Fruit fly (Drosophila melanogaster) whole organism, embryonic: ENCODE data around the gene eIF3h.

ENCODE experiments used
- Abd-B ChIP-seq: fragments of 200-800 bp; sonication (Bioruptor generic); optimal IDR thresholded peaks from 2 replicates; lab custom pipeline; 2018; ENCODE audit warnings: missing biosample characterization, mild to moderate bottlenecking, missing genetic modification characterization, moderate library complexity
- Aef1 ChIP-seq: fragments of 200-800 bp; sonication (Bioruptor generic); IDR thresholded peaks from 3 replicates; pipeline ENCODE4 v1.3.6; 2022; ENCODE audit warnings: missing biosample characterization, missing genetic modification characterization
- Bteb2 ChIP-seq: fragments of 200-800 bp; sonication (Bioruptor generic); optimal IDR thresholded peaks from 2 replicates; lab custom pipeline; 2016; ENCODE audit warnings: missing biosample characterization, missing genetic modification characterization
- CG10267 ChIP-seq: fragments of 200-800 bp; sonication (Bioruptor generic); optimal IDR thresholded peaks from 2 replicates; lab custom pipeline; 2018; ENCODE audit warnings: missing biosample characterization, mild to moderate bottlenecking, missing genetic modification characterization, moderate library complexity
- CG12942 ChIP-seq: fragments of 200-800 bp; sonication (Bioruptor generic); optimal IDR thresholded peaks from 3 replicates; lab custom pipeline; 2016; ENCODE audit warnings: missing biosample characterization, missing genetic modification characterization
- CG13775 ChIP-seq: fragments of 200-800 bp; sonication (Bioruptor generic); optimal IDR thresholded peaks from 3 replicates; lab custom pipeline; 2017; ENCODE audit warnings: missing biosample characterization, mild to moderate bottlenecking, missing genetic modification characterization
- CG17328 ChIP-seq: fragments of 200-800 bp; sonication (Bioruptor generic); IDR thresholded peaks from 2 replicates; pipeline ENCODE4 v1.3.6; 2022; ENCODE audit warnings: missing biosample characterization, missing genetic modification characterization
- CG18619 ChIP-seq: fragments of 200-800 bp; sonication (Bioruptor generic); optimal IDR thresholded peaks from 3 replicates; lab custom pipeline; 2017; ENCODE audit warnings: missing biosample characterization, mild to moderate bottlenecking, missing genetic modification characterization
- CG2202 ChIP-seq: fragments of 200-800 bp; sonication (Bioruptor generic); optimal IDR thresholded peaks from 2 replicates; lab custom pipeline; 2018; ENCODE audit warnings: missing biosample characterization, mild to moderate bottlenecking, missing genetic modification characterization
- CG31441 ChIP-seq: fragments of 200-800 bp; sonication (Bioruptor generic); IDR thresholded peaks from 2 replicates; pipeline ENCODE4 v1.3.6; 2022; ENCODE audit warnings: missing biosample characterization, missing genetic modification characterization
- CG3281 ChIP-seq: fragments of 200-800 bp; sonication (Bioruptor generic); optimal IDR thresholded peaks from 3 replicates; lab custom pipeline; 2017; ENCODE audit warnings: missing biosample characterization, mild to moderate bottlenecking, missing genetic modification characterization
- CG34422 ChIP-seq: fragments of 200-800 bp; sonication (Bioruptor generic); IDR thresholded peaks from 3 replicates; pipeline ENCODE4 v1.3.6; 2022; ENCODE audit warnings: missing biosample characterization, missing genetic modification characterization
- CG43689 ChIP-seq: fragments of 200-800 bp; sonication (Bioruptor generic); IDR thresholded peaks from 2 replicates; pipeline ENCODE4 v1.3.6; 2022; ENCODE audit warnings: missing biosample characterization, missing genetic modification characterization
- CG4424 ChIP-seq: fragments of 200-800 bp; sonication (Bioruptor generic); optimal IDR thresholded peaks from 3 replicates; lab custom pipeline; 2016; ENCODE audit warnings: missing biosample characterization, missing genetic modification characterization
- CG4730 ChIP-seq: fragments of 200-800 bp; sonication (Bioruptor generic); IDR thresholded peaks from 2 replicates; pipeline ENCODE4 v1.3.6; 2022; ENCODE audit warnings: missing biosample characterization, missing genetic modification characterization
- CG7839 ChIP-seq: fragments of 200-800 bp; sonication (Bioruptor generic); optimal IDR thresholded peaks from 3 replicates; lab custom pipeline; 2018; ENCODE audit warnings: missing biosample characterization, mild to moderate bottlenecking, missing genetic modification characterization, moderate library complexity
- CG9727 ChIP-seq: fragments of 200-800 bp; sonication (Bioruptor generic); optimal IDR thresholded peaks from 3 replicates; lab custom pipeline; 2017; ENCODE audit warnings: missing biosample characterization, mild to moderate bottlenecking, missing genetic modification characterization
- Ets97D ChIP-seq: fragments of 200-800 bp; sonication (Bioruptor generic); optimal IDR thresholded peaks from 3 replicates; lab custom pipeline; 2016; ENCODE audit warnings: missing biosample characterization, missing genetic modification characterization
- H2.0 ChIP-seq: fragments of 200-800 bp; sonication (Bioruptor generic); IDR thresholded peaks from 2 replicates; pipeline ENCODE4 v1.3.6; 2022; ENCODE audit warnings: missing biosample characterization, missing genetic modification characterization
- Hand ChIP-seq: fragments of 200-800 bp; sonication (Bioruptor generic); optimal IDR thresholded peaks from 2 replicates; lab custom pipeline; 2017; ENCODE audit warnings: mild to moderate bottlenecking, missing biosample characterization, missing genetic modification reagents, missing genetic modification characterization
- HmgD ChIP-seq: fragments of 200-800 bp; sonication (Bioruptor generic); optimal IDR thresholded peaks from 3 replicates; lab custom pipeline; 2016; ENCODE audit warnings: missing biosample characterization, missing genetic modification characterization
- Hr51 ChIP-seq, 2 experiments: fragments of 200-800 bp; sonication (Bioruptor generic); optimal IDR thresholded peaks; 2 replicates in 1 of 2; 3 replicates in 1 of 2; lab custom pipeline; 2016 to 2018; ENCODE audit warnings: missing biosample characterization in 2 of 2, missing genetic modification characterization in 2 of 2, mild to moderate bottlenecking in 1 of 2, moderate library complexity in 1 of 2
- Lim3 ChIP-seq: fragments of 200-800 bp; sonication (Bioruptor generic); IDR thresholded peaks from 2 replicates; pipeline ENCODE4 v1.3.6; 2022; ENCODE audit warnings: missing biosample characterization, missing genetic modification characterization
- NC2β ChIP-seq: fragments of 200-800 bp; sonication (Bioruptor generic); optimal IDR thresholded peaks from 2 replicates; lab custom pipeline; 2016; ENCODE audit warnings: missing biosample characterization, missing genetic modification characterization
- Oaz ChIP-seq: fragments of 200-800 bp; sonication (Bioruptor generic); IDR thresholded peaks from 2 replicates; pipeline ENCODE4 v1.3.6; 2022; ENCODE audit warnings: missing biosample characterization, missing genetic modification characterization
- Rfx ChIP-seq: fragments of 200-800 bp; sonication (Bioruptor generic); IDR thresholded peaks from 2 replicates; pipeline ENCODE4 v1.3.6; 2022; ENCODE audit warnings: missing biosample characterization, missing genetic modification characterization
- Six4 ChIP-seq: fragments of 200-800 bp; sonication (Bioruptor generic); optimal IDR thresholded peaks from 2 replicates; lab custom pipeline; 2016; ENCODE audit warnings: missing biosample characterization, missing genetic modification characterization
- Stat92E ChIP-seq, 3 experiments: fragments of >200 bp in 2 of 3; fragments of 200-800 bp in 1 of 3; sonication (Bioruptor generic) in 1 of 3; optimal IDR thresholded peaks; 2 replicates each; lab custom pipeline; 2017 to 2019; ENCODE audit warnings: missing biosample characterization in 3 of 3, missing genetic modification characterization in 3 of 3, mild to moderate bottlenecking in 1 of 3, moderate library complexity in 1 of 3
- TFAM ChIP-seq: fragments of 200-800 bp; sonication (Bioruptor generic); optimal IDR thresholded peaks from 2 replicates; lab custom pipeline; 2017; ENCODE audit warnings: missing biosample characterization, missing genetic modification characterization, inconsistent platforms
- Xbp1 ChIP-seq: fragments of 200-800 bp; sonication (Bioruptor generic); optimal IDR thresholded peaks from 3 replicates; lab custom pipeline; 2016; ENCODE audit warnings: missing biosample characterization, mild to moderate bottlenecking, missing genetic modification characterization
- az2 ChIP-seq: fragments of 200-800 bp; sonication (Bioruptor generic); optimal IDR thresholded peaks from 3 replicates; lab custom pipeline; 2016; ENCODE audit warnings: missing biosample characterization, missing genetic modification characterization
- cato ChIP-seq: fragments of 200-800 bp; sonication (Bioruptor generic); optimal IDR thresholded peaks from 2 replicates; lab custom pipeline; 2016; ENCODE audit warnings: missing biosample characterization, missing genetic modification characterization, borderline replicate concordance
- cg ChIP-seq: fragments of 200-800 bp; sonication (Bioruptor generic); optimal IDR thresholded peaks from 3 replicates; lab custom pipeline; 2019; ENCODE audit warnings: missing biosample characterization, mild to moderate bottlenecking, missing genetic modification characterization, moderate library complexity
- gcm2 ChIP-seq: fragments of 200-800 bp; sonication (Bioruptor generic); optimal IDR thresholded peaks from 2 replicates; lab custom pipeline; 2016; ENCODE audit warnings: missing biosample characterization, missing genetic modification characterization
- her ChIP-seq: fragments of 200-800 bp; sonication (Bioruptor generic); optimal IDR thresholded peaks from 2 replicates; lab custom pipeline; 2016; ENCODE audit warnings: missing biosample characterization, missing genetic modification characterization
- jing ChIP-seq: fragments of 200-800 bp; sonication (Bioruptor generic); optimal IDR thresholded peaks from 2 replicates; lab custom pipeline; 2018; ENCODE audit warnings: missing biosample characterization, mild to moderate bottlenecking, missing genetic modification characterization
- luna ChIP-seq: fragments of 200-800 bp; sonication (Bioruptor generic); optimal IDR thresholded peaks from 2 replicates; lab custom pipeline; 2016; ENCODE audit warnings: missing biosample characterization, missing genetic modification characterization
- otp ChIP-seq: fragments of 200-800 bp; sonication (Bioruptor generic); IDR thresholded peaks from 3 replicates; pipeline ENCODE4, ENCODE4 v1.3.6; 2022; ENCODE audit warnings: missing biosample characterization, missing genetic modification characterization
- pfk ChIP-seq: fragments of 200-800 bp; sonication (Bioruptor generic); optimal IDR thresholded peaks from 2 replicates; lab custom pipeline; 2018; ENCODE audit warnings: missing biosample characterization, mild to moderate bottlenecking, missing genetic modification characterization, moderate library complexity
- pros ChIP-seq: fragments of 200-800 bp; sonication (Bioruptor generic); optimal IDR thresholded peaks from 3 replicates; lab custom pipeline; 2019; ENCODE audit warnings: missing biosample characterization, mild to moderate bottlenecking, missing genetic modification characterization, moderate library complexity
- pum ChIP-seq: fragments of 200-800 bp; sonication (Bioruptor generic); optimal IDR thresholded peaks from 2 replicates; lab custom pipeline; 2016; ENCODE audit warnings: missing biosample characterization, missing genetic modification characterization
- row ChIP-seq: fragments of 200-800 bp; sonication (Bioruptor generic); IDR thresholded peaks from 3 replicates; pipeline ENCODE4 v1.3.6; 2022; ENCODE audit warnings: missing biosample characterization, missing genetic modification characterization
- run ChIP-seq: fragments of 200-800 bp; sonication (Bioruptor generic); optimal IDR thresholded peaks from 3 replicates; lab custom pipeline; 2018; ENCODE audit warnings: missing biosample characterization, mild to moderate bottlenecking, missing genetic modification characterization
- sim ChIP-seq: fragments of 200-800 bp; sonication (Bioruptor generic); IDR thresholded peaks from 2 replicates; pipeline ENCODE4 v1.3.6; 2022; ENCODE audit warnings: missing biosample characterization, missing genetic modification characterization
- sima ChIP-seq: fragments of 200-800 bp; sonication (Bioruptor generic); optimal IDR thresholded peaks from 2 replicates; lab custom pipeline; 2016; ENCODE audit warnings: missing biosample characterization, missing genetic modification characterization
- sisA ChIP-seq: fragments of 200-800 bp; sonication (Bioruptor generic); IDR thresholded peaks from 2 replicates; pipeline ENCODE4 v1.3.6; 2022; ENCODE audit warnings: missing biosample characterization, missing genetic modification characterization
- tin ChIP-seq: fragments of 200-800 bp; sonication (Bioruptor generic); optimal IDR thresholded peaks from 3 replicates; lab custom pipeline; 2016; ENCODE audit warnings: missing biosample characterization, missing genetic modification characterization
- tna ChIP-seq: fragments of 200-800 bp; sonication (Bioruptor generic); IDR thresholded peaks from 2 replicates; pipeline ENCODE4 v1.3.6; 2022; ENCODE audit warnings: missing biosample characterization, missing genetic modification characterization; ENCODE audit not compliant: partially characterized antibody
- usp ChIP-seq: fragments of >200 bp; optimal IDR thresholded peaks from 2 replicates; lab custom pipeline; 2017; ENCODE audit warnings: missing biosample characterization, missing genetic modification characterization
- wor ChIP-seq: fragments of 200-800 bp; sonication (Bioruptor generic); IDR thresholded peaks from 2 replicates; pipeline ENCODE4 v1.3.6; 2022; ENCODE audit warnings: missing biosample characterization, missing genetic modification characterization

Gene eIF3h

DNA sequence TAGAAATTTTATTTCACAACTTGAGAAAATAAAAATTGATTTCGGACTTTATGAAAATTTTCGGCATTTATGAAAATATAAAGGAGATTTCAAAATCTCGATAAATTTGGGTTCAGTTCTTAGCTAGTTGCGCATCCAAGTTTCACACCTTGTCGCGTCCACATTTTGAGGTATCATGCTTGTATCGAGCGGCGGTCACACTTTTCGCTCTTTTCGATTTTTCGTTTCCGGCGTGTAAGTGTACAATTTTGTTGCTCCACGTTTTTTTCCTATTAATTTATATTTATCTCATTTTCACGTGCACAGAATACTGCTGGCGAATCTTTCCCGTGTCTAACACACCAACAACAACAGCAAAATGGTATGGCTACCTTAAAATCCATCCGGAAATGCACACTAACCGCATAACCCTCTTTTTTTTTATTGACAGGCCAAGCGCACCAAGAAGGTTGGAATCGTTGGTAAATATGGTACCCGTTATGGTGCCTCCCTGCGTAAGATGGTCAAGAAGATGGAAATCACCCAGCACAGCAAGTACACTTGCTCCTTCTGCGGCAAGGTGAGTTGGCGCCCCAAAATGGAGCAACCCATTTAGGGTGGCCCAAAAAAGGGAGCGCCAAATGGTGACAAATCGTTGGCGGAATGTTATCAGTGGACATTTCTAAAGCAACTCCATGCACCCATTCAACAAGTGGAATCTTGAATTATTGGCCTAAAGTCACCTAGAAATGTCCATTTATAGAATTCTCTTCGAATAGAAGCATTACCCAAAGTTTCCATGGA, 18.1 kb upstream of the eIF3h start, which contains the start of gene RpL37A (continued):
- peak in 1 of 3 experiments; percentile 63 for TF ChIP-seq Stat92E (GFP tag; optimal IDR thresholded peaks at IDR 0.05; lab: Kevin White, UChicago)
- TF ChIP-seq az2 (GFP tag; lab: Kevin White, UChicago), result peak; percentile 52
- peak; percentile 72 for TF ChIP-seq CG7839 (tag; lab: Kevin White, UChicago)
- no peak; the same call in 2 of the 3 replicates for TF ChIP-seq Aef1 (GFP tag; lab: Robert Waterston, UW)
- TF ChIP-seq Hand (GFP tag; lab: Kevin White, UChicago), result peak; percentile 24
- no peak for TF ChIP-seq tna (GFP tag; lab: Robert Waterston, UW)
- TF ChIP-seq Ets97D (GFP tag; lab: Kevin White, UChicago), result peak; percentile 99
- TF ChIP-seq CG13775, result peak; percentile 90
- TF ChIP-seq CG4730, result no peak
- TF ChIP-seq TFAM (GFP tag; lab: Kevin White, UChicago), result peak; percentile 68
- peak; percentile 87 for TF ChIP-seq Rfx (GFP tag; lab: Robert Waterston, UW)
- peak; percentile 56 for TF ChIP-seq run (tag; lab: Kevin White, UChicago)
- peak; percentile 77 for TF ChIP-seq CG17328 (GFP tag; lab: Robert Waterston, UW)
- peak; percentile 85 for TF ChIP-seq luna (GFP tag; lab: Kevin White, UChicago)
- TF ChIP-seq her, result peak; percentile 92
- peak; percentile 72 for TF ChIP-seq gcm2
- peak; percentile 81 for TF ChIP-seq CG18619 (GFP tag; lab: Kevin White, UChicago)
- no peak for TF ChIP-seq Lim3 (GFP tag; lab: Robert Waterston, UW)
- peak; percentile 75 for TF ChIP-seq Xbp1
- TF ChIP-seq pfk (GFP tag; lab: Kevin White, UChicago), result peak; percentile 75
- TF ChIP-seq usp, result no peak
- peak; percentile 58; the same call in 1 of the 2 replicates for TF ChIP-seq H2.0
- peak; percentile 83 for TF ChIP-seq CG10267 (tag; lab: Kevin White, UChicago)
- peak; percentile 64 for TF ChIP-seq row (GFP tag; lab: Robert Waterston, UW)
- TF ChIP-seq CG4424 (GFP tag; lab: Kevin White, UChicago), result peak; percentile 76
- peak; percentile 55 for TF ChIP-seq sim (GFP tag; lab: Robert Waterston, UW)
- peak; percentile 58 to 81 for TF ChIP-seq Hr51 (GFP tag; optimal IDR thresholded peaks at IDR 0.05; lab: Kevin White, UChicago)
- TF ChIP-seq CG2202 (tag; lab: Kevin White, UChicago), result peak; percentile 59
- peak; percentile 83 for TF ChIP-seq CG31441 (GFP tag; lab: Robert Waterston, UW)
- peak; percentile 64 for TF ChIP-seq sima (GFP tag; lab: Kevin White, UChicago)
- TF ChIP-seq pros (GFP tag; lab: Kevin White, UChicago), result peak; percentile 4
- TF ChIP-seq otp (GFP tag; lab: Robert Waterston, UW), result peak; percentile 86
- peak; percentile 94 for TF ChIP-seq NC2β (GFP tag; lab: Kevin White, UChicago)
- TF ChIP-seq Bteb2 (GFP tag; lab: Kevin White, UChicago), result peak; percentile 80
- peak; percentile 89 for TF ChIP-seq CG3281 (GFP tag; lab: Kevin White, UChicago)
- peak; percentile 84; the same call in 2 of the 3 replicates for TF ChIP-seq CG34422 (GFP tag; lab: Robert Waterston, UW)
- peak; percentile 48 for TF ChIP-seq CG12942 (GFP tag; lab: Kevin White, UChicago)
- TF ChIP-seq tin (GFP tag; lab: Kevin White, UChicago), result peak; percentile 61
- TF ChIP-seq cato (GFP tag; lab: Kevin White, UChicago), result no peak
- no peak for TF ChIP-seq sisA (GFP tag; lab: Robert Waterston, UW)
- peak; percentile 65 for TF ChIP-seq HmgD (GFP tag; lab: Kevin White, UChicago)
- TF ChIP-seq Abd-B, result no peak
- TF ChIP-seq CG43689 (GFP tag; lab: Robert Waterston, UW), result peak; percentile 49
- TF ChIP-seq CG9727 (GFP tag; lab: Kevin White, UChicago), result peak; percentile 91
- peak; percentile 46 for TF ChIP-seq pum
- TF ChIP-seq Oaz (GFP tag; lab: Robert Waterston, UW), result peak; percentile 25; the same call in 1 of the 2 replicates
- peak; percentile 61 for TF ChIP-seq Six4 (GFP tag; lab: Kevin White, UChicago)
- TF ChIP-seq cg (GFP tag; lab: Kevin White, UChicago), result no peak
- no peak for TF ChIP-seq jing (GFP tag; lab: Kevin White, UChicago)
- TF ChIP-seq wor (GFP tag; lab: Robert Waterston, UW), result no peak
